Worm (Caenorhabditis elegans) whole organism, L2 larva: Measurements from ENCODE around the gene C46F11.5.

Experiments used
- ZK546.5 ChIP-seq: sonication (generic microtip); optimal IDR thresholded peaks from 2 replicates; lab custom pipeline; 2017; ENCODE audit warnings: missing biosample characterization, missing genetic modification characterization
- aly-2 ChIP-seq: fragments of 150-350 bp; optimal IDR thresholded peaks from 2 replicates; lab custom pipeline; 2014; ENCODE audit warnings: missing biosample characterization, missing genetic modification characterization
- dmd-4 ChIP-seq: sonication (generic microtip); optimal IDR thresholded peaks from 2 replicates; lab custom pipeline; 2017; ENCODE audit warnings: missing biosample characterization, missing genetic modification characterization
- egl-27 ChIP-seq: sonication (generic microtip); optimal IDR thresholded peaks from 3 replicates; lab custom pipeline; 2017; ENCODE audit warnings: missing biosample characterization, missing genetic modification reagents, missing genetic modification characterization
- fos-1 ChIP-seq: fragments of 150-350 bp; optimal IDR thresholded peaks from 2 replicates; lab custom pipeline; 2014; ENCODE audit warnings: missing biosample characterization, missing genetic modification characterization
- lin-39 ChIP-seq: fragments of 150-350 bp; optimal IDR thresholded peaks from 2 replicates; lab custom pipeline; 2014; ENCODE audit warnings: missing biosample characterization, missing genetic modification reagents, missing genetic modification characterization
- lsy-2 ChIP-seq, 2 experiments: fragments of 150-350 bp in 1 of 2; sonication (generic microtip) in 1 of 2; optimal IDR thresholded peaks; 2 replicates each; lab custom pipeline; 2014 to 2017; ENCODE audit warnings: missing biosample characterization in 2 of 2, missing genetic modification characterization in 2 of 2
- mdl-1 ChIP-seq, 2 experiments: fragments of 150-350 bp in 1 of 2; sonication (generic microtip) in 1 of 2; optimal IDR thresholded peaks; 2 replicates each; lab custom pipeline; 2017; ENCODE audit warnings: missing biosample characterization in 2 of 2, missing genetic modification characterization in 2 of 2
- nhr-23 ChIP-seq: fragments of 150-350 bp; optimal IDR thresholded peaks from 2 replicates; lab custom pipeline; 2014; ENCODE audit warnings: missing biosample characterization, missing genetic modification reagents, missing genetic modification characterization
- nhr-237 ChIP-seq: fragments of 150-350 bp; optimal IDR thresholded peaks from 2 replicates; lab custom pipeline; 2014; ENCODE audit warnings: missing biosample characterization, missing genetic modification characterization
- nhr-77 ChIP-seq: fragments of 150-350 bp; optimal IDR thresholded peaks from 2 replicates; lab custom pipeline; 2014; ENCODE audit warnings: missing biosample characterization, missing genetic modification characterization
- unc-62 ChIP-seq: fragments of 150-350 bp; optimal IDR thresholded peaks from 2 replicates; lab custom pipeline; 2014; ENCODE audit warnings: missing biosample characterization, missing genetic modification reagents, missing genetic modification characterization
- ztf-11 ChIP-seq: sonication (generic microtip); optimal IDR thresholded peaks from 2 replicates; lab custom pipeline; 2017; ENCODE audit warnings: missing biosample characterization, missing genetic modification characterization

DNA sequence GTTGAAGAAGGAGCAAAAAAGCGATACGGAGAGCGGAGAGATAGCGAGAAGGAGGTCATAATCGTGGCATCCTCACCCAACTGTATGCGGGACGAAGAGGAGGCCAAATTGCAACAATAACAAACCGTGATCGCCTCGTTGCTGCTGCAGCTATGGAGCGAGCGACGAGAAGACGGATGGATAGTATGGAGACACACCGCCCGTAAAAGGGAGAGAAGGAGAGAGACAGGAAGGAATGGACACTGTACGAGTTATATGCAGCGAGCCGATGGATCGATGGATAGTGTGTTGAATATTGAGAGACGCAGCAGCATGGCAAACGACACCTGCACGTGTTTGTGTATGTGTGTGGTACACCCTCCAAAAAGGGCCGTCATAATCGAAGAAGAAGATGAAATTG is 33.6 kb downstream of the C46F11.5 start:
- no peak for TF ChIP-seq nhr-237 (tag; lab: Kevin White, UChicago)
- no peak for TF ChIP-seq mdl-1 (tag; optimal IDR thresholded peaks at IDR 0.05; lab: Kevin White, UChicago)
- no peak for TF ChIP-seq ZK546.5 (tag; lab: Kevin White, UChicago)
- TF ChIP-seq dmd-4 (tag; lab: Kevin White, UChicago): no peak
- no peak for TF ChIP-seq unc-62 (GFP tag; lab: Kevin White, UChicago)
- no peak for TF ChIP-seq nhr-23 (tag; lab: Kevin White, UChicago)
- TF ChIP-seq nhr-77 (tag; lab: Kevin White, UChicago): no peak
- TF ChIP-seq egl-27 (tag; lab: Kevin White, UChicago): no peak
- no peak for TF ChIP-seq aly-2 (tag; lab: Kevin White, UChicago)
- TF ChIP-seq fos-1 (tag; lab: Kevin White, UChicago): no peak
- no peak for TF ChIP-seq lin-39 (tag; lab: Kevin White, UChicago)
- no peak for TF ChIP-seq lsy-2 (tag; optimal IDR thresholded peaks at IDR 0.05; lab: Kevin White, UChicago)
- TF ChIP-seq ztf-11 (tag; lab: Kevin White, UChicago): no peak
